Worm (Caenorhabditis elegans) whole organism, L4 larva: ENCODE results near the gene Y49F6A.12.

Source experiments
- D1046.2 ChIP-seq: fragments of 200-800 bp; sonication (Bioruptor generic); IDR thresholded peaks from 2 replicates; pipeline ENCODE4 v1.3.6; 2022; ENCODE audit warnings: missing genetic modification characterization, missing compliant biosample characterization
- T20F7.1 ChIP-seq: fragments of 200-800 bp; sonication (Bioruptor generic); optimal IDR thresholded peaks from 2 replicates; lab custom pipeline; 2018; ENCODE audit warnings: mild to moderate bottlenecking, missing genetic modification characterization, missing compliant biosample characterization
- ceh-20 ChIP-seq: fragments of 200-800 bp; sonication (Bioruptor generic); IDR thresholded peaks from 2 replicates; pipeline ENCODE4 v1.3.6; 2022; ENCODE audit warnings: missing genetic modification reagents, missing genetic modification characterization, missing compliant biosample characterization
- daf-19 ChIP-seq: fragments of 200-800 bp; sonication (Bioruptor generic); conservative IDR thresholded peaks from 2 replicates; pipeline ENCODE4 v1.3.6; 2022; ENCODE audit warnings: missing genetic modification characterization, missing compliant biosample characterization
- dmd-6 ChIP-seq: fragments of 200-800 bp; sonication (Bioruptor generic); IDR thresholded peaks from 2 replicates; pipeline ENCODE4 v1.3.6; 2022; ENCODE audit warnings: missing genetic modification reagents, missing genetic modification characterization, missing compliant biosample characterization
- egl-27 ChIP-seq: sonication (generic microtip); optimal IDR thresholded peaks from 3 replicates; lab custom pipeline; 2017; ENCODE audit warnings: missing biosample characterization, missing genetic modification reagents, missing genetic modification characterization
- lsy-2 ChIP-seq, 2 experiments: fragments of 150-350 bp in 1 of 2; sonication (generic microtip) in 1 of 2; optimal IDR thresholded peaks; 2 replicates each; lab custom pipeline; 2014 to 2017; ENCODE audit warnings: missing biosample characterization in 2 of 2, missing genetic modification characterization in 2 of 2
- mep-1 ChIP-seq: fragments of 150-350 bp; sonication (generic microtip); optimal IDR thresholded peaks from 3 replicates; lab custom pipeline; 2014; ENCODE audit warnings: missing biosample characterization, missing genetic modification characterization
- mes-2 ChIP-seq: sonication (generic microtip); optimal IDR thresholded peaks from 2 replicates; lab custom pipeline; 2016; ENCODE audit warnings: missing genotype, mild to moderate bottlenecking, missing genetic modification characterization, missing compliant biosample characterization; ENCODE audit not compliant: poor library complexity, severe bottlenecking
- nhr-111 ChIP-seq: fragments of 200-800 bp; sonication (Bioruptor generic); optimal IDR thresholded peaks from 2 replicates; lab custom pipeline; 2018; ENCODE audit warnings: mild to moderate bottlenecking, missing genetic modification characterization, missing compliant biosample characterization
- nhr-25 ChIP-seq: sonication (generic microtip); optimal IDR thresholded peaks from 2 replicates; lab custom pipeline; 2017; ENCODE audit warnings: missing genetic modification characterization, mild to moderate bottlenecking, missing compliant biosample characterization, antibody characterized with exemption, moderate library complexity, borderline replicate concordance; ENCODE audit not compliant: insufficient read depth
- nhr-76 ChIP-seq: fragments of 150-350 bp; optimal IDR thresholded peaks from 2 replicates; lab custom pipeline; 2014; ENCODE audit warnings: missing biosample characterization, missing genetic modification characterization
- saeg-2 ChIP-seq: fragments of 200-800 bp; sonication (Bioruptor generic); IDR thresholded peaks from 2 replicates; pipeline ENCODE4 v1.3.6; 2022; ENCODE audit warnings: missing genetic modification reagents, missing genetic modification characterization, missing compliant biosample characterization
- skn-1 ChIP-seq: fragments of 150-350 bp; optimal IDR thresholded peaks from 2 replicates; lab custom pipeline; 2014; ENCODE audit warnings: missing biosample characterization, missing genetic modification characterization
- snpc-1.2 ChIP-seq: fragments of 200-800 bp; sonication (Bioruptor generic); IDR thresholded peaks from 2 replicates; pipeline ENCODE4 v1.3.6; 2022; ENCODE audit warnings: missing genetic modification reagents, missing genetic modification characterization, missing compliant biosample characterization
- spr-1 ChIP-seq: sonication (generic microtip); optimal IDR thresholded peaks from 2 replicates; lab custom pipeline; 2016; ENCODE audit warnings: mild to moderate bottlenecking, missing genetic modification characterization, missing compliant biosample characterization
- zfp-2 ChIP-seq: sonication (generic microtip); optimal IDR thresholded peaks from 2 replicates; lab custom pipeline; 2016; ENCODE audit warnings: mild to moderate bottlenecking, missing genetic modification characterization, missing compliant biosample characterization
- zip-11 ChIP-seq: fragments of 200-800 bp; sonication (Bioruptor generic); IDR thresholded peaks from 2 replicates; pipeline ENCODE4 v1.3.6; 2022; ENCODE audit warnings: missing genetic modification characterization, missing compliant biosample characterization
- ztf-7 ChIP-seq: fragments of 150-350 bp; optimal IDR thresholded peaks from 2 replicates; lab custom pipeline; 2014; ENCODE audit warnings: missing biosample characterization, missing genetic modification characterization

Gene Y49F6A.12

DNA sequence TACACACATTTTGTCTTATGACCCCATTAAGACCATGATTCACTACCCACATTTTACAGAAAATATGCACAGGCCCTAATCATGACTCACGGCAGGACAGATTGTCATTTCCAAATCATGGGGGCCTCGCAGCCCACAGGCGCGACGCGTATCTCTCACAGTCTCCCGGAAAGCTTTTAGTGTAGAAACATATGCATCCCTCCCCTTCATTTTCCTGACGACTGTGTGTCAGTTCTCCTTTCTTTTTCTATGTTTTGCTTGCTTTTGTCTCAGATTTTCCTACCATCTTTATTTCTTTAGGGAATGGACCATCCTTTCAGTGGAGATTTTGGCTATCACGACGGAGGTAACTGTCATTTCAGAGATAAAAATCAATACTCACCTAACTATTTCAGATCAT lies 45.8 kb downstream of the Y49F6A.12 start, which contains the start of gene M151.1:
M151.1 (plus strand) TSS at position 301 of the 400 bp plus-strand sequence.
- TF ChIP-seq mep-1 (no peak), zfp-2 (no peak), dmd-6 (GFP tag; lab: Robert Waterston, UW) (no peak), daf-19 (GFP tag; lab: Robert Waterston, UW) (no peak), zip-11 (GFP tag; lab: Robert Waterston, UW) (no peak), lsy-2 (tag; optimal IDR thresholded peaks at IDR 0.05; lab: Kevin White, UChicago) (no peak), D1046.2 (GFP tag; lab: Robert Waterston, UW) (no peak), spr-1 (tag; lab: Kevin White, UChicago) (no peak), nhr-25 (tag; lab: Kevin White, UChicago) (no peak), egl-27 (tag; lab: Kevin White, UChicago) (no peak), nhr-111 (GFP tag; lab: Kevin White, UChicago) (no peak), mes-2 (tag; lab: Kevin White, UChicago) (no peak), saeg-2 (no peak), snpc-1.2 (GFP tag; lab: Robert Waterston, UW) (no peak), nhr-76 (tag; lab: Kevin White, UChicago) (no peak), skn-1 (tag; lab: Kevin White, UChicago) (no peak), ztf-7 (no peak), ceh-20 (GFP tag; lab: Robert Waterston, UW) (no peak), T20F7.1 (no peak)
- TF ChIP-seq, all 104 proteins: peak for 0
